Worm (Caenorhabditis elegans) whole organism, young adult: ENCODE data around the gene bcas-2.

Experiments used
- B0261.1 ChIP-seq: sonication (generic microtip); optimal IDR thresholded peaks from 2 replicates; lab custom pipeline; 2016; ENCODE audit warnings: mild to moderate bottlenecking, missing genetic modification characterization, moderate library complexity, missing compliant biosample characterization
- F23B12.7 ChIP-seq: sonication (generic microtip); optimal IDR thresholded peaks from 2 replicates; lab custom pipeline; 2017; ENCODE audit warnings: missing genetic modification characterization, mild to moderate bottlenecking, missing compliant biosample characterization, antibody characterized with exemption, moderate library complexity; ENCODE audit not compliant: insufficient read depth
- F37B4.10 ChIP-seq: fragments of 200-800 bp; sonication (Bioruptor generic); IDR thresholded peaks from 2 replicates; pipeline ENCODE4 v1.3.6; 2022; ENCODE audit warnings: missing genetic modification characterization, missing compliant biosample characterization
- F49E8.2 ChIP-seq: sonication (generic microtip); optimal IDR thresholded peaks from 3 replicates; lab custom pipeline; 2017; ENCODE audit warnings: missing genetic modification characterization, mild to moderate bottlenecking, missing compliant biosample characterization, antibody characterized with exemption, moderate library complexity; ENCODE audit not compliant: insufficient read depth
- F57A8.1 ChIP-seq: fragments of 200-800 bp; sonication (Bioruptor generic); optimal IDR thresholded peaks from 2 replicates; lab custom pipeline; 2018; ENCODE audit warnings: mild to moderate bottlenecking, missing genetic modification characterization, moderate library complexity, missing compliant biosample characterization
- K11D2.4 ChIP-seq: fragments of 200-800 bp; sonication (Bioruptor generic); IDR thresholded peaks from 2 replicates; pipeline ENCODE4 v1.3.6; 2022; ENCODE audit warnings: missing genetic modification reagents, missing genetic modification characterization, missing compliant biosample characterization
- K12H6.12 ChIP-seq: fragments of 200-800 bp; sonication (Bioruptor generic); optimal IDR thresholded peaks from 2 replicates; lab custom pipeline; 2018; ENCODE audit warnings: mild to moderate bottlenecking, missing genetic modification characterization, missing compliant biosample characterization
- Y53F4B.3 ChIP-seq: fragments of 200-800 bp; sonication (Bioruptor generic); IDR thresholded peaks from 2 replicates; pipeline ENCODE4 v1.3.6; 2022; ENCODE audit warnings: missing genetic modification reagents, missing genetic modification characterization, missing compliant biosample characterization
- Y53G8AR.9 ChIP-seq: fragments of 200-800 bp; sonication (Bioruptor generic); conservative IDR thresholded peaks from 2 replicates; pipeline ENCODE4 v1.3.6; 2022; ENCODE audit warnings: missing genetic modification reagents, missing genetic modification characterization, missing compliant biosample characterization
- ZK185.1 ChIP-seq: sonication (generic microtip); optimal IDR thresholded peaks from 2 replicates; lab custom pipeline; 2016; ENCODE audit warnings: mild to moderate bottlenecking, missing genetic modification characterization, missing compliant biosample characterization; ENCODE audit not compliant: poor library complexity, severe bottlenecking
- akir-1 ChIP-seq: fragments of 200-800 bp; sonication (Bioruptor generic); optimal IDR thresholded peaks from 2 replicates; lab custom pipeline; 2018; ENCODE audit warnings: mild to moderate bottlenecking, missing genetic modification characterization, moderate library complexity, missing compliant biosample characterization
- ama-1 ChIP-seq, 3 experiments: fragments of 150-350 bp in 1 of 3; sonication (generic microtip) in 2 of 3; optimal IDR thresholded peaks; 2 replicates each; lab custom pipeline; 2014 to 2018; ENCODE audit warnings: missing biosample characterization in 2 of 3, missing genetic modification characterization in 2 of 3, missing genetic modification reagents in 2 of 3
- aptf-2 ChIP-seq: fragments of 200-800 bp; sonication (Bioruptor generic); conservative IDR thresholded peaks from 2 replicates; pipeline ENCODE4 v1.3.6; 2022; ENCODE audit warnings: missing genetic modification reagents, missing genetic modification characterization, missing compliant biosample characterization
- aptf-3 ChIP-seq: fragments of 200-800 bp; sonication (Bioruptor generic); IDR thresholded peaks from 2 replicates; pipeline ENCODE4 v1.3.6; 2022; ENCODE audit warnings: missing genetic modification characterization, missing compliant biosample characterization
- attf-5 ChIP-seq: fragments of 200-800 bp; sonication (Bioruptor generic); optimal IDR thresholded peaks from 2 replicates; lab custom pipeline; 2018; ENCODE audit warnings: mild to moderate bottlenecking, missing genetic modification characterization, missing compliant biosample characterization
- bed-2 ChIP-seq: fragments of 200-800 bp; sonication (Bioruptor generic); IDR thresholded peaks from 2 replicates; pipeline ENCODE4 v1.3.6; 2022; ENCODE audit warnings: missing genetic modification reagents, missing genetic modification characterization, missing compliant biosample characterization
- ccch-3 ChIP-seq: fragments of 200-800 bp; sonication (Bioruptor generic); optimal IDR thresholded peaks from 2 replicates; lab custom pipeline; 2018; ENCODE audit warnings: mild to moderate bottlenecking, missing genetic modification characterization, missing compliant biosample characterization
- cebp-2 ChIP-seq: fragments of 200-800 bp; sonication (Bioruptor generic); IDR thresholded peaks from 2 replicates; pipeline ENCODE4 v1.3.6; 2022; ENCODE audit warnings: missing genetic modification characterization, missing compliant biosample characterization
- ceh-40 ChIP-seq: fragments of 200-800 bp; sonication (Bioruptor generic); IDR thresholded peaks from 2 replicates; pipeline ENCODE4 v1.3.6; 2022; ENCODE audit warnings: missing genetic modification characterization, missing compliant biosample characterization
- ceh-58 ChIP-seq: fragments of 200-800 bp; sonication (Bioruptor generic); IDR thresholded peaks from 2 replicates; pipeline ENCODE4 v1.3.6; 2022; ENCODE audit warnings: missing genetic modification characterization, missing compliant biosample characterization
- dpl-1 ChIP-seq: fragments of 150-350 bp; optimal IDR thresholded peaks from 2 replicates; lab custom pipeline; 2014; ENCODE audit warnings: missing biosample characterization, missing genetic modification reagents, missing genetic modification characterization
- egl-44 ChIP-seq: fragments of 200-800 bp; sonication (Bioruptor generic); IDR thresholded peaks from 2 replicates; pipeline ENCODE4 v1.3.6; 2022; ENCODE audit warnings: missing genetic modification reagents, missing genetic modification characterization, missing compliant biosample characterization
- ets-4 ChIP-seq: fragments of 200-800 bp; sonication (Bioruptor generic); optimal IDR thresholded peaks from 2 replicates; lab custom pipeline; 2018; ENCODE audit warnings: mild to moderate bottlenecking, missing genetic modification characterization, missing compliant biosample characterization
- hlh-12 ChIP-seq: sonication (generic microtip); optimal IDR thresholded peaks from 2 replicates; lab custom pipeline; 2016; ENCODE audit warnings: missing genetic modification characterization, missing compliant biosample characterization
- hmg-1.2 ChIP-seq: fragments of 200-800 bp; sonication (Bioruptor generic); IDR thresholded peaks from 2 replicates; pipeline ENCODE4 v1.3.6; 2022; ENCODE audit warnings: missing genetic modification reagents, missing genetic modification characterization, missing compliant biosample characterization
- hrde-1 ChIP-seq: sonication (generic microtip); optimal IDR thresholded peaks from 2 replicates; lab custom pipeline; 2016; ENCODE audit warnings: missing genetic modification characterization, mild to moderate bottlenecking, missing compliant biosample characterization, moderate library complexity, missing genotype, missing genetic modification reagents, borderline replicate concordance
- hsf-1 ChIP-seq: fragments of 200-800 bp; sonication (Bioruptor generic); IDR thresholded peaks from 2 replicates; pipeline ENCODE4 v1.3.6; 2022; ENCODE audit warnings: missing genetic modification reagents, missing genetic modification characterization, missing compliant biosample characterization
- let-607 ChIP-seq, 2 experiments: fragments of 200-800 bp in 1 of 2; sonication (Bioruptor generic) in 1 of 2; sonication (generic microtip) in 1 of 2; optimal IDR thresholded peaks; 2 replicates each; lab custom pipeline; 2016 to 2018; ENCODE audit warnings: mild to moderate bottlenecking in 2 of 2, missing compliant biosample characterization in 2 of 2, missing genetic modification characterization in 2 of 2, moderate library complexity in 2 of 2, missing genotype in 1 of 2
- lin-35 ChIP-seq, 3 experiments: fragments of 150-350 bp in 2 of 3; sonication (generic microtip) in 1 of 3; optimal IDR thresholded peaks; 2 replicates each; lab custom pipeline; 2014 to 2018; ENCODE audit warnings: missing biosample characterization in 3 of 3, missing genetic modification characterization in 3 of 3, missing genetic modification reagents in 3 of 3
- lin-54 ChIP-seq: fragments of 200-800 bp; sonication (Bioruptor generic); optimal IDR thresholded peaks from 2 replicates; lab custom pipeline; 2018; ENCODE audit warnings: mild to moderate bottlenecking, missing genetic modification characterization, missing compliant biosample characterization
- madf-10 ChIP-seq: sonication (generic microtip); optimal IDR thresholded peaks from 2 replicates; lab custom pipeline; 2016; ENCODE audit warnings: mild to moderate bottlenecking, missing genetic modification characterization, missing compliant biosample characterization
- mel-28 ChIP-seq: sonication (generic microtip); optimal IDR thresholded peaks from 2 replicates; lab custom pipeline; 2016; ENCODE audit warnings: borderline replicate concordance, mild to moderate bottlenecking, missing genetic modification characterization, missing compliant biosample characterization
- mes-4 ChIP-seq: sonication (generic microtip); optimal IDR thresholded peaks from 2 replicates; lab custom pipeline; 2016; ENCODE audit warnings: missing genotype, missing genetic modification characterization, missing compliant biosample characterization
- nfyb-1 ChIP-seq: fragments of 200-800 bp; sonication (Bioruptor generic); IDR thresholded peaks from 2 replicates; pipeline ENCODE4 v1.3.6; 2022; ENCODE audit warnings: missing genetic modification reagents, missing genetic modification characterization, missing compliant biosample characterization
- nhr-90 ChIP-seq: sonication (generic microtip); optimal IDR thresholded peaks from 2 replicates; lab custom pipeline; 2016; ENCODE audit warnings: missing genotype, mild to moderate bottlenecking, missing genetic modification characterization, missing compliant biosample characterization
- rpc-1 ChIP-seq, 2 experiments: fragments of 150-350 bp in 1 of 2; sonication (generic microtip) in 1 of 2; optimal IDR thresholded peaks; 2 replicates each; lab custom pipeline; 2014 to 2018; ENCODE audit warnings: missing biosample characterization in 1 of 2, missing genetic modification characterization in 1 of 2, missing genetic modification reagents in 1 of 2, missing genotype in 1 of 2
- sdz-38 ChIP-seq: sonication (generic microtip); optimal IDR thresholded peaks from 2 replicates; lab custom pipeline; 2016; ENCODE audit warnings: missing genotype, missing genetic modification characterization, missing compliant biosample characterization
- sea-2 ChIP-seq: fragments of 200-800 bp; sonication (Bioruptor generic); IDR thresholded peaks from 2 replicates; pipeline ENCODE4 v1.3.6; 2022; ENCODE audit warnings: missing genetic modification characterization, missing compliant biosample characterization
- tlf-1 ChIP-seq: fragments of 200-800 bp; sonication (Bioruptor generic); optimal IDR thresholded peaks from 2 replicates; lab custom pipeline; 2018; ENCODE audit warnings: mild to moderate bottlenecking, missing genetic modification characterization, missing compliant biosample characterization
- zfh-2 ChIP-seq: fragments of 200-800 bp; sonication (Bioruptor generic); conservative IDR thresholded peaks from 2 replicates; pipeline ENCODE4 v1.3.6; 2022; ENCODE audit warnings: missing genetic modification reagents, missing genetic modification characterization, missing compliant biosample characterization
- zim-3 ChIP-seq: sonication (generic microtip); optimal IDR thresholded peaks from 2 replicates; lab custom pipeline; 2017; ENCODE audit warnings: mild to moderate bottlenecking, missing genetic modification characterization, moderate library complexity, missing compliant biosample characterization
- ztf-18 ChIP-seq: sonication (generic microtip); optimal IDR thresholded peaks from 2 replicates; lab custom pipeline; 2016; ENCODE audit warnings: missing genotype, mild to moderate bottlenecking, missing genetic modification characterization, missing compliant biosample characterization
- ztf-22 ChIP-seq: fragments of 200-800 bp; sonication (Bioruptor generic); optimal IDR thresholded peaks from 2 replicates; lab custom pipeline; 2018; ENCODE audit warnings: mild to moderate bottlenecking, missing genetic modification characterization, moderate library complexity, missing compliant biosample characterization

Gene bcas-2

DNA sequence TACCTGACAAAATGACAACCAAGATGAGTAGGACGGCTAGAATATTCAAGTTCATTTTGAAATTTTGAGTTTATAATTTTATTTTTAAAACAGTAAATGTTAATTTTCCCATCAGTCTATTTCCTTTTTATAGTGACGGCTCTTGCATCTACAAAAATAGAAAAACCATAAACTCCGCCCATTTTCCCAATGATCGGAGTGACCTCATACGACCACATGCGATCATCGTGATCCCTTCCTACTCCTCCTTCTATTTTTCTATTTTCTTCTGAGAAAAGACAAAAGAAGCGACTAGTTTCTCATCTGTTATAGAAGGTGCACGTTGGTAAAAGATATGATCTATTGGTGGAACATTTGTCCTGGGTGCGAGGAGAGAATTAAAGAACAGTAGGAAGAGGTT, 30.2 kb downstream of the bcas-2 start, which contains the start of gene C23G10.11:
Gene C23G10.11 (minus strand): TSS at position 101 of the 400 bp plus-strand sequence.
- no peak for TF ChIP-seq B0261.1 (tag; lab: Kevin White, UChicago)
- TF ChIP-seq nhr-90 (tag; lab: Kevin White, UChicago) = no peak
- TF ChIP-seq lin-35 (GFP tag; optimal IDR thresholded peaks at IDR 0.05; lab: Kevin White, UChicago) = no peak
- no peak for TF ChIP-seq ztf-22
- TF ChIP-seq aptf-2 (GFP tag; lab: Robert Waterston, UW) = no peak
- TF ChIP-seq K11D2.4 (GFP tag; lab: Robert Waterston, UW) = no peak
- no peak for TF ChIP-seq Y53F4B.3
- no peak for TF ChIP-seq F57A8.1 (GFP tag; lab: Kevin White, UChicago)
- TF ChIP-seq, all 124 proteins: peak for 0

DNA sequence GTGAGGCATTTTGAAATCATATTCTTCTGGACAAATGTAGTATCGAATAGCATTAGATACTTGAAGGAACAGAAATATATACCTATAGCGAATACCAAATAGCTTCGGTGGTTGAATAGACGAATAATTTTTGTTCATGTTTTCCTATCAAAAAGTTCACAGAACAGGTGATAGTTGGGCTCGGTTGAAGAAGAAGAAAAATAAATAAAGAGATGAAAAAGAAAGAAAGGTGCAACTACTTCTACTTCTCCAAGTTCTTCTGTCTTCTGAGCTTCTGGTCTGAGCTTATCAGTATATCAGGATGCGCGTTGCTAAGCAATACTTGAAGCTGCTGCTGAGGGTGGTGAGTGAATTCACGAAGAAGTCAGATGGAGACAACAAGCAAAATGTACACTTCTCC, 31.7 kb downstream of the bcas-2 start, which contains the start of gene C23G10.10:
Gene C23G10.10 (minus strand): TSS at position 101 of the 400 bp plus-strand sequence.
- TF ChIP-seq Y53G8AR.9 (no peak), Y53F4B.3 (no peak), hsf-1 (GFP tag; lab: Robert Waterston, UW) (no peak), F23B12.7 (no peak), zfh-2 (GFP tag; lab: Robert Waterston, UW) (no peak), hlh-12 (tag; lab: Kevin White, UChicago) (no peak), mes-4 (tag; lab: Kevin White, UChicago) (no peak), egl-44 (GFP tag; lab: Robert Waterston, UW) (no peak), B0261.1 (tag; lab: Kevin White, UChicago) (no peak), sea-2 (GFP tag; lab: Robert Waterston, UW) (no peak), hmg-1.2 (no peak), let-607 (tag; optimal IDR thresholded peaks at IDR 0.05; lab: Kevin White, UChicago) (no peak)

DNA sequence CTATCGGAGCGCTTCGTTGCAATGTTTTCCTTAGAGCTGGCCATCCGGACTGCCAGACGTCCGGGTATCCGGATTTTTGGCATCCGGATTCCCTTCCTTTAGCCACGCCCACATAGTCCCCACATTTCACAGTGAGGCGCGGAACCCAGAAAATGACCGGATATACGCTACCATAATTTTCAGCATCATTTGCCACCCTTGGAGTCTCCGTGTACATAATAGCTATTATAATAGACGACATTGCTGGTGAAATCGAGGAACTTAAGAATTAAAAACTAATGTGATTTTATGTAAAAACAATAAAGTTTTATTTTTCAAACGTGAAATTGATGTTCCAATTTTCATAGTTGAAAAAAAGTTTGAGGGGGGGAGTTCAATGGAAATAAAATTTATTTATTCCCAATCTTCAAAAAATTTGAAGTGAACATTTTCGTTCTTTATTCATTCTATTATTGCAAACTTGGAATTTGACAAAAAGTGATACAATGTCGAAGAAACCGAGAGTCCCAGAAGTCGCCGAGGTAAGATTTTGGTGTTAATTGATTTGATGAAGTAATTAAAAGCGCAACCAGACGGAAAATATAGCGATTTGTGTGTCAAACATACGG, 35.3 kb downstream of the bcas-2 start:
- TF ChIP-seq bed-2 (GFP tag; lab: Robert Waterston, UW) = no peak
- TF ChIP-seq zim-3 (tag; lab: Kevin White, UChicago) = no peak
- no peak for TF ChIP-seq ccch-3 (GFP tag; lab: Kevin White, UChicago)
- no peak for TF ChIP-seq attf-5 (GFP tag; lab: Kevin White, UChicago)
- TF ChIP-seq madf-10 (tag; lab: Kevin White, UChicago) = no peak
- TF ChIP-seq ztf-18 (tag; lab: Kevin White, UChicago) = peak; percentile 67
- TF ChIP-seq ceh-58 (GFP tag; lab: Robert Waterston, UW) = no peak
- TF ChIP-seq nfyb-1 (GFP tag; lab: Robert Waterston, UW) = no peak
- no peak for TF ChIP-seq K12H6.12
- TF ChIP-seq sdz-38 (tag; lab: Kevin White, UChicago) = no peak
- TF ChIP-seq ceh-40 = no peak
- no peak for TF ChIP-seq aptf-3
- TF ChIP-seq F37B4.10 (GFP tag; lab: Robert Waterston, UW) = no peak
- no peak for TF ChIP-seq dpl-1 (GFP tag; lab: Kevin White, UChicago)
- TF ChIP-seq mel-28 (tag; lab: Kevin White, UChicago) = no peak
- TF ChIP-seq rpc-1 (optimal IDR thresholded peaks at IDR 0.05; lab: Kevin White, UChicago) = no peak
- TF ChIP-seq rpc-1 (tag; optimal IDR thresholded peaks at IDR 0.05; lab: Kevin White, UChicago) = peak; percentile 7
- no peak for TF ChIP-seq ets-4 (GFP tag; lab: Kevin White, UChicago)
- TF ChIP-seq nhr-90 (tag; lab: Kevin White, UChicago) = no peak
- TF ChIP-seq hrde-1 = peak; percentile 85
- TF ChIP-seq ama-1 (optimal IDR thresholded peaks at IDR 0.05; lab: Kevin White, UChicago) = no peak
- peak in 1 of 2 experiments; percentile 35 for TF ChIP-seq ama-1 (GFP tag; optimal IDR thresholded peaks at IDR 0.05; lab: Kevin White, UChicago)
- peak; percentile 83 for TF ChIP-seq F49E8.2 (tag; lab: Kevin White, UChicago)
- TF ChIP-seq lin-54 (GFP tag; lab: Kevin White, UChicago) = peak; percentile 12
- peak; percentile 34 for TF ChIP-seq tlf-1
- TF ChIP-seq ZK185.1 = no peak
- no peak for TF ChIP-seq mes-4 (tag; lab: Kevin White, UChicago)
- TF ChIP-seq F57A8.1 (GFP tag; lab: Kevin White, UChicago) = no peak
- no peak for TF ChIP-seq akir-1 (GFP tag; lab: Kevin White, UChicago)
- TF ChIP-seq Y53F4B.3 = no peak
- TF ChIP-seq cebp-2 (GFP tag; lab: Robert Waterston, UW) = no peak
